Worm (Caenorhabditis elegans) whole organism, early embryonic: ENCODE data around the gene D1053.3.

Experiments
- B0310.2 ChIP-seq: sonication (generic microtip); optimal IDR thresholded peaks from 2 replicates; lab custom pipeline; 2016; ENCODE audit warnings: mild to moderate bottlenecking, missing genetic modification characterization, missing compliant biosample characterization
- F13C5.2 ChIP-seq: sonication (generic microtip); optimal IDR thresholded peaks from 2 replicates; lab custom pipeline; 2017; ENCODE audit warnings: mild to moderate bottlenecking, missing genetic modification characterization, inconsistent platforms, missing compliant biosample characterization
- aly-1 ChIP-seq: sonication (generic microtip); optimal IDR thresholded peaks from 2 replicates; lab custom pipeline; 2016; ENCODE audit warnings: missing genetic modification characterization, missing compliant biosample characterization
- ama-1 ChIP-seq: fragments of 150-350 bp; optimal IDR thresholded peaks from 2 replicates; lab custom pipeline; 2014
- ceh-13 ChIP-seq: fragments of 200-800 bp; sonication (Bioruptor generic); optimal IDR thresholded peaks from 2 replicates; lab custom pipeline; 2018; ENCODE audit warnings: mild to moderate bottlenecking, missing genetic modification characterization, missing compliant biosample characterization
- ceh-36 ChIP-seq: sonication (generic microtip); optimal IDR thresholded peaks from 2 replicates; lab custom pipeline; 2016; ENCODE audit warnings: missing genetic modification characterization, inconsistent platforms, missing compliant biosample characterization
- ets-7 ChIP-seq: sonication (generic microtip); optimal IDR thresholded peaks from 2 replicates; lab custom pipeline; 2016; ENCODE audit warnings: missing genotype, missing genetic modification characterization, missing compliant biosample characterization
- flt-1 ChIP-seq: fragments of 200-800 bp; sonication (Bioruptor generic); IDR thresholded peaks from 2 replicates; pipeline ENCODE4 v1.3.6; 2022; ENCODE audit warnings: missing genetic modification characterization, missing compliant biosample characterization
- hmbx-1 ChIP-seq: sonication (generic microtip); optimal IDR thresholded peaks from 2 replicates; lab custom pipeline; 2016; ENCODE audit warnings: mild to moderate bottlenecking, missing genetic modification characterization, missing compliant biosample characterization
- hmg-4 ChIP-seq: fragments of 200-800 bp; sonication (Bioruptor generic); optimal IDR thresholded peaks from 2 replicates; lab custom pipeline; 2018; ENCODE audit warnings: mild to moderate bottlenecking, missing genetic modification characterization, missing compliant biosample characterization
- hnd-1 ChIP-seq: sonication (generic microtip); optimal IDR thresholded peaks from 2 replicates; lab custom pipeline; 2016; ENCODE audit warnings: missing genetic modification characterization, missing compliant biosample characterization
- pes-1 ChIP-seq: fragments of 200-800 bp; sonication (Bioruptor generic); IDR thresholded peaks from 2 replicates; pipeline ENCODE4 v1.3.6; 2022; ENCODE audit warnings: missing genetic modification reagents, missing genetic modification characterization, missing compliant biosample characterization
- scrt-1 ChIP-seq: fragments of 200-800 bp; sonication (Bioruptor generic); IDR thresholded peaks from 2 replicates; pipeline ENCODE4 v1.3.6; 2022; ENCODE audit warnings: missing genetic modification characterization, missing compliant biosample characterization
- tbx-11 ChIP-seq: fragments of 200-800 bp; sonication (Bioruptor generic); IDR thresholded peaks from 2 replicates; pipeline ENCODE4 v1.3.6; 2022; ENCODE audit warnings: missing genetic modification characterization, missing compliant biosample characterization

DNA sequence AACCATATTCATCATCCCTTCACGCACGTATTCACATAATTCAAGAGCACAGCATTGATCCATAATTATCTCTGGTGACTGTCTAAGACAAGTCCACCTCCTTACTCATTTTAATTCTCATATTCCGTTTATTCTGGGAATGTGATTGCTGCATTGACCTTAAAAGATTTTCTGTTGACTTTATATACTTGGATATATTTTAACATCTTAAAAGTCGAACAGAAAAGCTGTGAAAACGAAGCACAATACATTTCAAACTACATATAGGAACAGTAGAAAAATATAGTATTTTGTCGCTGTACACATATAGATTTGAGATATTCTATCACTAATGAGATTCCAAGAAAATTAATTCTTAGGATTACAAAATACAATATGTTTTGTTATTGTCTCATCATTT is 15.3 kb upstream of the D1053.3 start:
- TF ChIP-seq tbx-11 (GFP tag; lab: Robert Waterston, UW), result no peak
- TF ChIP-seq pes-1, result no peak
- TF ChIP-seq ama-1 (lab: Kevin White, UChicago), result no peak
- TF ChIP-seq hmg-4 (GFP tag; lab: Kevin White, UChicago), result no peak
- no peak for TF ChIP-seq ceh-36 (tag; lab: Kevin White, UChicago)
- TF ChIP-seq F13C5.2 (tag; lab: Kevin White, UChicago), result no peak
- TF ChIP-seq ets-7, result no peak
- TF ChIP-seq flt-1, result no peak
- TF ChIP-seq scrt-1 (GFP tag; lab: Robert Waterston, UW), result no peak
- no peak for TF ChIP-seq hnd-1 (tag; lab: Kevin White, UChicago)
- TF ChIP-seq B0310.2 (tag; lab: Kevin White, UChicago), result no peak
- TF ChIP-seq aly-1, result no peak
- no peak for TF ChIP-seq ceh-13 (GFP tag; lab: Kevin White, UChicago)
- no peak for TF ChIP-seq hmbx-1 (tag; lab: Kevin White, UChicago)
